Worm (Caenorhabditis elegans) whole organism, L2 larva: ENCODE measurements around the gene F32A5.8.

Source experiments
- F13H6.1 ChIP-seq: sonication (generic microtip); optimal IDR thresholded peaks from 2 replicates; lab custom pipeline; 2016; ENCODE audit warnings: missing genetic modification characterization, missing compliant biosample characterization
- R02D3.7 ChIP-seq: fragments of 150-350 bp; optimal IDR thresholded peaks from 2 replicates; lab custom pipeline; 2014; ENCODE audit warnings: missing biosample characterization, missing genetic modification characterization
- Y55F3AM.14 ChIP-seq: fragments of 200-800 bp; sonication (Bioruptor generic); optimal IDR thresholded peaks from 2 replicates; lab custom pipeline; 2018; ENCODE audit warnings: mild to moderate bottlenecking, missing genetic modification characterization, missing compliant biosample characterization
- ZK546.5 ChIP-seq: sonication (generic microtip); optimal IDR thresholded peaks from 2 replicates; lab custom pipeline; 2017; ENCODE audit warnings: missing biosample characterization, missing genetic modification characterization
- alr-1 ChIP-seq: fragments of 150-350 bp; optimal IDR thresholded peaks from 2 replicates; lab custom pipeline; 2014; ENCODE audit warnings: missing biosample characterization, missing genetic modification characterization
- aly-2 ChIP-seq: fragments of 150-350 bp; optimal IDR thresholded peaks from 2 replicates; lab custom pipeline; 2014; ENCODE audit warnings: missing biosample characterization, missing genetic modification characterization
- ama-1 ChIP-seq: fragments of 150-350 bp; optimal IDR thresholded peaks from 2 replicates; lab custom pipeline; 2018; ENCODE audit warnings: inconsistent platforms
- blmp-1 ChIP-seq: sonication (generic microtip); optimal IDR thresholded peaks from 2 replicates; lab custom pipeline; 2017; ENCODE audit warnings: missing genetic modification characterization, mild to moderate bottlenecking, missing compliant biosample characterization, antibody characterized with exemption, moderate library complexity; ENCODE audit not compliant: insufficient read depth
- ceh-16 ChIP-seq: fragments of 150-350 bp; optimal IDR thresholded peaks from 2 replicates; lab custom pipeline; 2014; ENCODE audit warnings: missing biosample characterization, missing genetic modification characterization
- ceh-82 ChIP-seq: fragments of 150-350 bp; optimal IDR thresholded peaks from 2 replicates; lab custom pipeline; 2014; ENCODE audit warnings: missing biosample characterization, missing genetic modification characterization
- dmd-4 ChIP-seq: sonication (generic microtip); optimal IDR thresholded peaks from 2 replicates; lab custom pipeline; 2017; ENCODE audit warnings: missing biosample characterization, missing genetic modification characterization
- egl-27 ChIP-seq: sonication (generic microtip); optimal IDR thresholded peaks from 3 replicates; lab custom pipeline; 2017; ENCODE audit warnings: missing biosample characterization, missing genetic modification reagents, missing genetic modification characterization
- elt-1 ChIP-seq: fragments of 150-350 bp; optimal IDR thresholded peaks from 2 replicates; lab custom pipeline; 2014; ENCODE audit warnings: missing biosample characterization, missing genetic modification characterization
- elt-3 ChIP-seq: sonication (generic microtip); optimal IDR thresholded peaks from 2 replicates; lab custom pipeline; 2017; ENCODE audit warnings: missing biosample characterization, missing genetic modification characterization
- fos-1 ChIP-seq: fragments of 150-350 bp; optimal IDR thresholded peaks from 2 replicates; lab custom pipeline; 2014; ENCODE audit warnings: missing biosample characterization, missing genetic modification characterization
- gmeb-1 ChIP-seq: fragments of 150-350 bp; optimal IDR thresholded peaks from 2 replicates; lab custom pipeline; 2014; ENCODE audit warnings: missing biosample characterization, missing genetic modification characterization
- lin-39 ChIP-seq: fragments of 150-350 bp; optimal IDR thresholded peaks from 2 replicates; lab custom pipeline; 2014; ENCODE audit warnings: missing biosample characterization, missing genetic modification reagents, missing genetic modification characterization
- lsy-2 ChIP-seq, 2 experiments: fragments of 150-350 bp in 1 of 2; sonication (generic microtip) in 1 of 2; optimal IDR thresholded peaks; 2 replicates each; lab custom pipeline; 2014 to 2017; ENCODE audit warnings: missing biosample characterization in 2 of 2, missing genetic modification characterization in 2 of 2
- mbf-1 ChIP-seq: sonication (generic microtip); optimal IDR thresholded peaks from 2 replicates; lab custom pipeline; 2017; ENCODE audit warnings: missing biosample characterization, missing genetic modification characterization
- mdl-1 ChIP-seq, 2 experiments: fragments of 150-350 bp in 1 of 2; sonication (generic microtip) in 1 of 2; optimal IDR thresholded peaks; 2 replicates each; lab custom pipeline; 2017; ENCODE audit warnings: missing biosample characterization in 2 of 2, missing genetic modification characterization in 2 of 2
- nhr-10 ChIP-seq: sonication (generic microtip); optimal IDR thresholded peaks from 2 replicates; lab custom pipeline; 2017; ENCODE audit warnings: missing biosample characterization, missing genetic modification characterization
- nhr-11 ChIP-seq: fragments of 150-350 bp; optimal IDR thresholded peaks from 2 replicates; lab custom pipeline; 2014; ENCODE audit warnings: missing biosample characterization, missing genetic modification characterization
- nhr-129 ChIP-seq: fragments of 150-350 bp; optimal IDR thresholded peaks from 2 replicates; lab custom pipeline; 2014; ENCODE audit warnings: missing biosample characterization, missing genetic modification characterization
- nhr-23 ChIP-seq: fragments of 150-350 bp; optimal IDR thresholded peaks from 2 replicates; lab custom pipeline; 2014; ENCODE audit warnings: missing biosample characterization, missing genetic modification reagents, missing genetic modification characterization
- nhr-25 ChIP-seq: fragments of 150-350 bp; sonication (generic microtip); optimal IDR thresholded peaks from 3 replicates; lab custom pipeline; 2014; ENCODE audit warnings: missing biosample characterization, missing genetic modification characterization
- nhr-6 ChIP-seq: fragments of 150-350 bp; optimal IDR thresholded peaks from 2 replicates; lab custom pipeline; 2014; ENCODE audit warnings: missing biosample characterization, missing genetic modification characterization
- nhr-77 ChIP-seq: fragments of 150-350 bp; optimal IDR thresholded peaks from 2 replicates; lab custom pipeline; 2014; ENCODE audit warnings: missing biosample characterization, missing genetic modification characterization
- sem-4 ChIP-seq: fragments of 150-350 bp; optimal IDR thresholded peaks from 2 replicates; lab custom pipeline; 2014; ENCODE audit warnings: missing biosample characterization, missing genetic modification reagents, missing genetic modification characterization
- sma-3 ChIP-seq: sonication (generic microtip); optimal IDR thresholded peaks from 2 replicates; lab custom pipeline; 2016; ENCODE audit warnings: missing genetic modification reagents, missing genetic modification characterization, missing compliant biosample characterization
- sma-9 ChIP-seq, 2 experiments: fragments of 150-350 bp in 1 of 2; sonication (generic microtip) in 1 of 2; optimal IDR thresholded peaks; 2 replicates each; lab custom pipeline; 2014 to 2016; ENCODE audit warnings: missing genetic modification characterization in 2 of 2, mild to moderate bottlenecking in 1 of 2, missing biosample characterization in 1 of 2, missing compliant biosample characterization in 1 of 2, missing genetic modification reagents in 1 of 2, moderate library complexity in 1 of 2
- snpc-4 ChIP-seq: fragments of 150-350 bp; optimal IDR thresholded peaks from 2 replicates; lab custom pipeline; 2014; ENCODE audit warnings: missing biosample characterization, missing genetic modification characterization
- unc-62 ChIP-seq: fragments of 150-350 bp; optimal IDR thresholded peaks from 2 replicates; lab custom pipeline; 2014; ENCODE audit warnings: missing biosample characterization, missing genetic modification reagents, missing genetic modification characterization
- zag-1 ChIP-seq: fragments of 150-350 bp; optimal IDR thresholded peaks from 2 replicates; lab custom pipeline; 2014; ENCODE audit warnings: missing biosample characterization, missing genetic modification characterization
- ztf-1 ChIP-seq: fragments of 200-800 bp; sonication (Bioruptor generic); conservative IDR thresholded peaks from 2 replicates; pipeline ENCODE4 v1.3.6; 2022; ENCODE audit warnings: missing genetic modification characterization, missing compliant biosample characterization
- ztf-11 ChIP-seq: sonication (generic microtip); optimal IDR thresholded peaks from 2 replicates; lab custom pipeline; 2017; ENCODE audit warnings: missing biosample characterization, missing genetic modification characterization

Gene F32A5.8

DNA sequence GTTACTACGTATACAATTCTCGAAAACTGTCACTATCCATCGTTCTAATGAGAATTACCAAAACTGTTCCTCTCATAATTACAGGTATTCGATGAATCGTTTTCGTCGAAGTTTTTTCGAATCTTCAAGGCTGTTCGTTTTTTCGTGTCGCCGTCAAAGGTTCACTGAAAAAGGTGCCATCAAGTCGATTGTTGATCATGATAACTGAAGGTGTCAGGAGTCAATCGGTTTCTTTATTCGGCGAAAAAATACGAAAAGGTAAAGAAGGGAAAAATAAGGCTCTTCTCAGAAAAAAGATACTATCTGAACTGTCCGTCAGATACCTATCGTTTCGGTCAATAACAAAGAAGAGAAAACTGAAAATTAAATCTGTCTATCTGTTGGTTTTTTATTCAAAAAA lies 17.1 kb upstream of the F32A5.8 start:
- TF ChIP-seq unc-62 (no peak), ceh-16 (tag; lab: Kevin White, UChicago) (peak; percentile 67)
- TF ChIP-seq, all 48 proteins: peak for 1

DNA sequence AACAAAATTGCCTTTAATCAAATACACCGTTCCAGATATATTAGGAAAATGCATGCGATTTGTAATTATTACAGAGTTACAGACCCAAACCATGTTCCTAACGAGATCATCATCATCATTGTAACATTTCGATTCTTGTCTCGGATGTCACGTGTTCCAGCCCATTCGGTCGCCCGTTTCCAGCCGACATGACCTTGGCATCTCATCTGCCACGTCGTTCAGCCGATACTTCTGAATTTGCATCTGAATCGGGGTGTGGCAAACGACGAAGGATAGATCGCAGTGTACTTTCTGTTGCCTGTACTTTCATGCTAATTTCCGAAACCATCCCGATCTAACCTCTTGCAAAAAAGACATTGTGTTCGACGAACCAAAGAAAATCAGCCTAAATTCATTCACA lies 16.2 kb upstream of the F32A5.8 start:
- TF ChIP-seq nhr-77 (tag; lab: Kevin White, UChicago) (no peak), alr-1 (tag; lab: Kevin White, UChicago) (no peak), nhr-25 (tag; lab: Kevin White, UChicago) (peak; percentile 15)

DNA sequence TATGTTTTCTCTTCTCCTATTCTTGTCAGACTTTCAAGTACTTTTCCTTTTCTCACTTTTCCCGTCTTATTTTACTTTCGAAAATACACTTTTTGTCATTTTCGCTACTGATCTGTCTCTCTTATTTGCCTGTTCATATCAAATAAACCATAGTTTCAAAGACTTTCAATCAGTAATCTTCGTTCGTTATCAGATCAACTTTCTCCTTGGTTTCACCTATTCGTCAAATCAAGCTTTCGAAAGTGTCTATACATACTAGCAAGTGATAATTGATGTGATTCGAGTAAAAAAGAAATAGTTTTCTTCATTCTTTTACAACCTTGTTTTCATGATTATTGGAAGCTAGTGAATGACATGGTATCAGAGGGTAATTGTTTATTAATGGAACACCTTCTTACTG lies 13.2 kb upstream of the F32A5.8 start:
- no peak for TF ChIP-seq nhr-77 (tag; lab: Kevin White, UChicago)
- peak; percentile 79 for TF ChIP-seq blmp-1 (tag; lab: Kevin White, UChicago)
- no peak for TF ChIP-seq unc-62
- peak; percentile 28 for TF ChIP-seq sma-3
- no peak for TF ChIP-seq egl-27 (tag; lab: Kevin White, UChicago)

DNA sequence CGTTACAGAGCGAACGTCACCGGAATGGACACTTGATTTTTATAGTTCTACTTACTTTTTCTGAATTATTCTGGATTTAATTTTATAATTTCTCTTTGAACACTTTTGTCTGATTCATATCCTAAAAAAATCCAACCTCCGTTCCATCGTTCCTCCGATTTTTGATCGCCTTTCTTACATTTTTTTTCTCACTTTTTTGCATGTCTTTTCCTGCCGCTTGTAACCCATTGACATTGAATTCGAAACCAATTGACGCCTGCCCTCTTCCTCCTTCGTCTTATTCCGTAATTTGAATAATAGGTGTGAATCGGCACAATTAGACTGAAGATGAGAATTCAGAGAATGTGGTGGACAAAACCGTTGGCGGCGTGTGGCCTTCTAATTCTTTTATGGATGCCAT lies 10.3 kb upstream of the F32A5.8 start, which contains the start of gene skpo-3:
TSS of gene skpo-3 (plus strand) at position 301 of the 400 bp plus-strand sequence.
- TF ChIP-seq ztf-11 (no peak), sma-3 (no peak), gmeb-1 (tag; lab: Kevin White, UChicago) (no peak), nhr-129 (tag; lab: Kevin White, UChicago) (no peak), ztf-1 (GFP tag; lab: Robert Waterston, UW) (no peak), R02D3.7 (tag; lab: Kevin White, UChicago) (no peak), elt-1 (no peak), ceh-16 (tag; lab: Kevin White, UChicago) (no peak), aly-2 (tag; lab: Kevin White, UChicago) (no peak), mbf-1 (tag; lab: Kevin White, UChicago) (no peak), nhr-11 (tag; lab: Kevin White, UChicago) (no peak), F13H6.1 (tag; lab: Kevin White, UChicago) (no peak)

DNA sequence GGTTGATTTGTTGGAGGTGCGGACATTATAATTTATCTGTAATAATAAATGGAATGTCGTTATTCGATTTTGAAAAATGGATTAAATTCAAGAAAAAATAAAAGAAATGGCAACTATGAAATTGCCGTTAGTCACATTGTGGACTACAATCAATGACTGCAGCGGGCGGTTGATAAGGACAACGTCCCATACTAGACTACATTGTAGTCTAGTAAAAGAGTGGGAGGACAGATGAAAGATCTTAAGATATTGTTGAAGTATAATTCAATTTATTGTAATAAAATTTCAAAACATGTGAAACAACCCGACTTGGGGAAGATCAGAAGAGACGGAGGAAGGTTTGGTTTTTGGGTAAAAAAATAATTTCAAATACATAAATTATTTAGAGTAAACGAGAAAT lies 3.9 kb upstream of the F32A5.8 start, which contains the start of the genes prx-13 and ada-2:
TSS of gene prx-13 (minus strand) at position 38 of the 400 bp plus-strand sequence.
TSS of gene ada-2 (plus strand) at position 282 of the 400 bp plus-strand sequence.
- TF ChIP-seq nhr-11 (tag; lab: Kevin White, UChicago) (no peak), sma-3 (peak; percentile 6), sem-4 (tag; lab: Kevin White, UChicago) (no peak), fos-1 (tag; lab: Kevin White, UChicago) (peak; percentile 79), sma-9 (GFP tag; optimal IDR thresholded peaks at IDR 0.05; lab: Kevin White, UChicago) (peak; percentile 8), sma-9 (tag; optimal IDR thresholded peaks at IDR 0.05; lab: Kevin White, UChicago) (no peak), unc-62 (no peak), ZK546.5 (tag; lab: Kevin White, UChicago) (no peak), ceh-82 (tag; lab: Kevin White, UChicago) (no peak), F13H6.1 (tag; lab: Kevin White, UChicago) (no peak)
- TF ChIP-seq, all 48 proteins: peak for 3

DNA sequence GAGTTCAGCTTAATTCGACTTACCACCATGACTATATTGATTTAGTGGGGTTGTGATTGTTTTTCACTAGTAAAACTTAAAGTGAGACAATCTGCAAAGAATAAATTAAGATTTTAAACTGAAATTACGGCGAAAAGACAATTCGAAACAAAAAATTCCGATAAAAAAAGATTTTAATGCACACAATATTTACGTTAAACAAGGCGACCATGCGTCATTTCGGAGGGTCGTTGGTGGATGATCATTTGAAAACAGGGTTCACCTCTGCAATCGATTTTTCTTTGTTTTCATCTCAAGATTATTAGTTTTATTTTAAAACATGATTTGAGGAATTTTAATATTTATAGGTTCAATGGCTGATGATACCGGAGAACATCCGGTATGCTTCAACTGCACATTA lies 2.8 kb upstream of the F32A5.8 start, which contains the start of gene lsm-4:
TSS of gene lsm-4 (minus strand) at position 91 of the 400 bp plus-strand sequence.
- TF ChIP-seq ama-1 (lab: Kevin White, UChicago): peak; percentile 7
- TF ChIP-seq zag-1: no peak
- TF ChIP-seq lsy-2 (tag; optimal IDR thresholded peaks at IDR 0.05; lab: Kevin White, UChicago): peak in 1 of 2 experiments; percentile 3
- TF ChIP-seq, all 48 proteins: peak for 2

DNA sequence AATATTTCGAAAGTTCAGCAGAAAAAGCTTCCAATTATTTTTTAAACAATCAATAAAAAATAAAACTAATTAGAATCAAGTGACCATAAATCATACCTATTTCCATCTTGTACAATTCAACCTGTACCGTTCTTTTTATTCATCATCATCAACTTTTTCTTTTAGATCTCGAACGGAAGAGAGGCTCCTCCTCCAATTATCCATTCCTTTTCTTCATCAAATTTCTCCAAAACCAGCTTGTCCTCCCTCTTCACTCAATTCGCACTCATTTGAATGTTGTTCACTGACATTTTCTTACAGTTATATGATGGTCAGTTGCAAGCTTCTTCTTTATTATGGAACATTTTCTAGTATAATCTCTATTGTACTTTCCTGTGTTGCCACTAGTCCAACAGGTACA lies 5.9 kb downstream of the F32A5.8 start, which contains the start of gene C30G12.4:
TSS of gene C30G12.4 (plus strand) at position 301 of the 400 bp plus-strand sequence.
- TF ChIP-seq nhr-23 (no peak), nhr-10 (tag; lab: Kevin White, UChicago) (no peak), gmeb-1 (tag; lab: Kevin White, UChicago) (no peak), lin-39 (no peak), elt-3 (tag; lab: Kevin White, UChicago) (no peak), Y55F3AM.14 (no peak), snpc-4 (no peak), mdl-1 (tag; optimal IDR thresholded peaks at IDR 0.05; lab: Kevin White, UChicago) (no peak), nhr-25 (tag; lab: Kevin White, UChicago) (no peak), R02D3.7 (tag; lab: Kevin White, UChicago) (no peak), dmd-4 (no peak), aly-2 (tag; lab: Kevin White, UChicago) (no peak), nhr-6 (tag; lab: Kevin White, UChicago) (no peak), blmp-1 (tag; lab: Kevin White, UChicago) (no peak), nhr-129 (tag; lab: Kevin White, UChicago) (no peak), nhr-77 (tag; lab: Kevin White, UChicago) (no peak), sem-4 (tag; lab: Kevin White, UChicago) (no peak), zag-1 (no peak)
